Worm (Caenorhabditis elegans) whole organism, L1 larva: ENCODE measurements around the gene sre-15.

Experiments used
- C16A3.4 ChIP-seq: fragments of 150-350 bp; optimal IDR thresholded peaks from 2 replicates; lab custom pipeline; 2014; ENCODE audit warnings: missing biosample characterization, missing genetic modification characterization
- C34B4.2 ChIP-seq: sonication (generic microtip); optimal IDR thresholded peaks from 2 replicates; lab custom pipeline; 2017; ENCODE audit warnings: mild to moderate bottlenecking, missing genetic modification characterization, missing compliant biosample characterization
- aha-1 ChIP-seq: fragments of 150-350 bp; optimal IDR thresholded peaks from 2 replicates; lab custom pipeline; 2014; ENCODE audit warnings: missing biosample characterization, missing genetic modification characterization
- alr-1 ChIP-seq: fragments of 200-800 bp; sonication (Bioruptor generic); optimal IDR thresholded peaks from 2 replicates; lab custom pipeline; 2018; ENCODE audit warnings: borderline replicate concordance, mild to moderate bottlenecking, missing genetic modification characterization, missing compliant biosample characterization
- aly-2 ChIP-seq: fragments of 150-350 bp; optimal IDR thresholded peaks from 2 replicates; lab custom pipeline; 2014; ENCODE audit warnings: missing biosample characterization, missing genetic modification characterization
- ama-1 ChIP-seq: fragments of 150-350 bp; optimal IDR thresholded peaks from 2 replicates; lab custom pipeline; 2014
- blmp-1 ChIP-seq: fragments of 150-350 bp; optimal IDR thresholded peaks from 2 replicates; lab custom pipeline; 2014; ENCODE audit warnings: missing biosample characterization, missing genetic modification characterization
- ceh-90 ChIP-seq: sonication (generic microtip); optimal IDR thresholded peaks from 2 replicates; lab custom pipeline; 2016; ENCODE audit warnings: missing genetic modification characterization, missing compliant biosample characterization
- ces-1 ChIP-seq: fragments of 150-350 bp; optimal IDR thresholded peaks from 2 replicates; lab custom pipeline; 2014; ENCODE audit warnings: missing biosample characterization, missing genetic modification reagents, missing genetic modification characterization
- dpl-1 ChIP-seq, 3 experiments: fragments of 150-350 bp in 2 of 3; sonication (generic microtip) in 1 of 3; optimal IDR thresholded peaks; 2 replicates each; lab custom pipeline; 2014 to 2017; ENCODE audit warnings: missing biosample characterization in 3 of 3, missing genetic modification characterization in 3 of 3, missing genetic modification reagents in 3 of 3
- efl-1 ChIP-seq, 4 experiments: fragments of 150-350 bp; optimal IDR thresholded peaks in 3 of 4; peaks in 1 of 4; 1 replicate in 1 of 4; 2 replicates in 3 of 4; lab custom pipeline; 2014; ENCODE audit warnings: missing biosample characterization in 2 of 4, missing genetic modification characterization in 2 of 4, missing genetic modification reagents in 2 of 4
- egl-13 ChIP-seq: sonication (generic microtip); optimal IDR thresholded peaks from 2 replicates; lab custom pipeline; 2016; ENCODE audit warnings: missing genotype, missing genetic modification reagents, missing genetic modification characterization, missing compliant biosample characterization
- elt-2 ChIP-seq: sonication (generic microtip); optimal IDR thresholded peaks from 2 replicates; lab custom pipeline; 2016; ENCODE audit warnings: missing genetic modification characterization, mild to moderate bottlenecking, inconsistent platforms, missing compliant biosample characterization, missing genetic modification reagents
- ets-5 ChIP-seq: fragments of 200-800 bp; sonication (Bioruptor generic); IDR thresholded peaks from 2 replicates; pipeline ENCODE4 v1.3.6; 2022; ENCODE audit warnings: missing genetic modification characterization, missing compliant biosample characterization
- fkh-4 ChIP-seq: sonication (generic microtip); optimal IDR thresholded peaks from 2 replicates; lab custom pipeline; 2016; ENCODE audit warnings: missing compliant biosample characterization, missing genetic modification characterization, borderline replicate concordance
- fos-1 ChIP-seq: fragments of 150-350 bp; optimal IDR thresholded peaks from 2 replicates; lab custom pipeline; 2014; ENCODE audit warnings: missing biosample characterization, missing genetic modification characterization
- hlh-4 ChIP-seq: sonication (generic microtip); optimal IDR thresholded peaks from 2 replicates; lab custom pipeline; 2016; ENCODE audit warnings: mild to moderate bottlenecking, missing genetic modification characterization, missing compliant biosample characterization
- lin-14 ChIP-seq: fragments of 200-800 bp; sonication (Bioruptor generic); optimal IDR thresholded peaks from 2 replicates; lab custom pipeline; 2018; ENCODE audit warnings: mild to moderate bottlenecking, missing genetic modification characterization, moderate library complexity, missing compliant biosample characterization
- lin-39 ChIP-seq: fragments of 150-350 bp; optimal IDR thresholded peaks from 2 replicates; lab custom pipeline; 2014; ENCODE audit warnings: missing biosample characterization, missing genetic modification reagents, missing genetic modification characterization
- lir-3 ChIP-seq: sonication (generic microtip); optimal IDR thresholded peaks from 2 replicates; lab custom pipeline; 2016; ENCODE audit warnings: mild to moderate bottlenecking, missing genetic modification characterization, moderate library complexity, missing compliant biosample characterization; ENCODE audit not compliant: poor library complexity
- lsy-2 ChIP-seq, 2 experiments: fragments of 150-350 bp; optimal IDR thresholded peaks; 2 replicates each; lab custom pipeline; 2014; ENCODE audit warnings: missing biosample characterization in 2 of 2, missing genetic modification characterization in 2 of 2
- mef-2 ChIP-seq: fragments of 150-350 bp; optimal IDR thresholded peaks from 2 replicates; lab custom pipeline; 2014; ENCODE audit warnings: missing biosample characterization, missing genetic modification characterization
- mep-1 ChIP-seq: fragments of 150-350 bp; optimal IDR thresholded peaks from 2 replicates; lab custom pipeline; 2014; ENCODE audit warnings: missing biosample characterization, missing genetic modification characterization
- nhr-11 ChIP-seq: fragments of 150-350 bp; optimal IDR thresholded peaks from 2 replicates; lab custom pipeline; 2014; ENCODE audit warnings: missing biosample characterization, missing genetic modification characterization
- nhr-12 ChIP-seq: sonication (generic microtip); optimal IDR thresholded peaks from 2 replicates; lab custom pipeline; 2017; ENCODE audit warnings: missing biosample characterization, missing genetic modification characterization
- nhr-20 ChIP-seq: sonication (generic microtip); optimal IDR thresholded peaks from 2 replicates; lab custom pipeline; 2016; ENCODE audit warnings: mild to moderate bottlenecking, missing genetic modification characterization, missing compliant biosample characterization
- nhr-47 ChIP-seq: sonication (generic microtip); optimal IDR thresholded peaks from 2 replicates; lab custom pipeline; 2016; ENCODE audit warnings: mild to moderate bottlenecking, missing genetic modification characterization, moderate library complexity, missing compliant biosample characterization
- nhr-76 ChIP-seq: sonication (generic microtip); optimal IDR thresholded peaks from 2 replicates; lab custom pipeline; 2017; ENCODE audit warnings: missing biosample characterization, missing genetic modification characterization
- nhr-77 ChIP-seq: fragments of 150-350 bp; optimal IDR thresholded peaks from 2 replicates; lab custom pipeline; 2014; ENCODE audit warnings: missing biosample characterization, missing genetic modification characterization
- nhr-85 ChIP-seq: sonication (generic microtip); peaks from one replicate; lab custom pipeline; 2016; ENCODE audit warnings: missing genetic modification characterization, inconsistent platforms, missing compliant biosample characterization
- nhr-90 ChIP-seq: sonication (generic microtip); optimal IDR thresholded peaks from 2 replicates; lab custom pipeline; 2016; ENCODE audit warnings: mild to moderate bottlenecking, missing genetic modification characterization, missing compliant biosample characterization; ENCODE audit not compliant: poor library complexity
- pax-3 ChIP-seq: fragments of 200-800 bp; sonication (Bioruptor generic); optimal IDR thresholded peaks from 2 replicates; lab custom pipeline; 2018; ENCODE audit warnings: mild to moderate bottlenecking, missing genetic modification characterization, moderate library complexity, missing compliant biosample characterization
- rnt-1 ChIP-seq: sonication (generic microtip); optimal IDR thresholded peaks from 2 replicates; lab custom pipeline; 2016; ENCODE audit warnings: mild to moderate bottlenecking, missing genetic modification characterization, moderate library complexity, missing compliant biosample characterization
- skn-1 ChIP-seq: fragments of 150-350 bp; optimal IDR thresholded peaks from 2 replicates; lab custom pipeline; 2014; ENCODE audit warnings: missing biosample characterization, missing genetic modification characterization
- snpc-4 ChIP-seq: fragments of 150-350 bp; optimal IDR thresholded peaks from 2 replicates; lab custom pipeline; 2014; ENCODE audit warnings: missing biosample characterization, missing genetic modification characterization
- snu-23 ChIP-seq: sonication (generic microtip); optimal IDR thresholded peaks from 2 replicates; lab custom pipeline; 2016; ENCODE audit warnings: missing genetic modification characterization, missing compliant biosample characterization
- tbx-2 ChIP-seq: sonication (generic microtip); optimal IDR thresholded peaks from 2 replicates; lab custom pipeline; 2016; ENCODE audit warnings: missing genetic modification characterization, missing compliant biosample characterization
- tlp-1 ChIP-seq: fragments of 150-350 bp; optimal IDR thresholded peaks from 2 replicates; lab custom pipeline; 2014; ENCODE audit warnings: missing biosample characterization, missing genetic modification characterization
- unc-86 ChIP-seq: sonication (generic microtip); optimal IDR thresholded peaks from 2 replicates; lab custom pipeline; 2016; ENCODE audit warnings: missing genetic modification characterization, missing compliant biosample characterization
- vab-15 ChIP-seq: sonication (generic microtip); optimal IDR thresholded peaks from 2 replicates; lab custom pipeline; 2017; ENCODE audit warnings: missing genotype, mild to moderate bottlenecking, missing genetic modification characterization, missing compliant biosample characterization
- zag-1 ChIP-seq: fragments of 150-350 bp; optimal IDR thresholded peaks from 2 replicates; lab custom pipeline; 2014; ENCODE audit warnings: missing biosample characterization, missing genetic modification characterization
- ztf-4 ChIP-seq: fragments of 150-350 bp; optimal IDR thresholded peaks from 2 replicates; lab custom pipeline; 2014; ENCODE audit warnings: missing biosample characterization, missing genetic modification characterization

sre-15 gene

ce11 chrIV:12278507-12278906 lies 33.9 kb upstream of the sre-15 start, which contains the start of the genes tag-335 and vkmt-1 (continued):
- TF ChIP-seq nhr-90 (tag; lab: Kevin White, UChicago) (no peak), rnt-1 (tag; lab: Kevin White, UChicago) (peak; percentile 70), efl-1 (optimal IDR thresholded peaks at IDR 0.05; lab: Kevin White, UChicago) (peak; percentile 11 to 25), efl-1 (GFP tag; optimal IDR thresholded peaks at IDR 0.05 in 1 of 2; lab: Kevin White, UChicago) (peak; percentile 11 to 17), tbx-2 (tag; lab: Kevin White, UChicago) (peak; percentile 16), ets-5 (no peak), ceh-90 (tag; lab: Kevin White, UChicago) (peak; percentile 52), blmp-1 (peak; percentile 19), aha-1 (no peak), mef-2 (tag; lab: Kevin White, UChicago) (no peak)

DNA sequence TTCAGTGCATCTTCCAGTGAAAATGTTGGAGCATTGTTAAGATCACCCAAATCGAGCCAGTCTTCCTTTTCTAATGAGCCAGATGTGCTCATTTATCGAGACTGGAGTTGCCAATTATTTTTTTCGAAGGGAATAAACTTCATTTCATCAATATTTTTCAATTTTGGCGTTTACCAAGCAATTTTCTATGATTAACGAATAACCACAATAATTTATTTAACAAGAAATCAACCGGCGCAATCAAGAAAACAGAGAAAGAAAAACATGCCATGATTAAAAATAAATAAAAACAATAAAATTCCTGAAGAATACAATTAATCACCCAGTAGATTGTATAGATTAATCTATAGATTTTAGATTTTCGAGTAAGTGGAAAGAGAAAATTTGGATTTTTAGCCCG lies 31.3 kb upstream of the sre-15 start, which contains the start of gene vps-8:
vps-8 (minus strand) TSS at position 101 of the 400 bp plus-strand sequence.
- TF ChIP-seq nhr-11 (tag; lab: Kevin White, UChicago) (no peak), nhr-20 (tag; lab: Kevin White, UChicago) (no peak), nhr-12 (no peak), pax-3 (tag; lab: Kevin White, UChicago) (no peak), nhr-77 (tag; lab: Kevin White, UChicago) (no peak), nhr-76 (tag; lab: Kevin White, UChicago) (no peak), ama-1 (lab: Kevin White, UChicago) (no peak), snu-23 (GFP tag; lab: Kevin White, UChicago) (no peak), ceh-90 (tag; lab: Kevin White, UChicago) (no peak)

ce11 chrIV:12274365-12274764 lies 29.8 kb upstream of the sre-15 start:
- no peak for TF ChIP-seq fkh-4 (tag; lab: Kevin White, UChicago)
- no peak for TF ChIP-seq ces-1 (GFP tag; lab: Kevin White, UChicago)
- no peak for TF ChIP-seq lir-3 (tag; lab: Kevin White, UChicago)
- no peak for TF ChIP-seq snu-23 (GFP tag; lab: Kevin White, UChicago)
- no peak for TF ChIP-seq pax-3 (tag; lab: Kevin White, UChicago)
- TF ChIP-seq mep-1, result no peak
- no peak for TF ChIP-seq ztf-4 (tag; lab: Kevin White, UChicago)
- no peak for TF ChIP-seq ets-5
- no peak for TF ChIP-seq efl-1 (optimal IDR thresholded peaks at IDR 0.05; lab: Kevin White, UChicago)
- TF ChIP-seq efl-1 (GFP tag; optimal IDR thresholded peaks at IDR 0.05 in 1 of 2; lab: Kevin White, UChicago), result peak in 1 of 2 experiments; percentile 82
- TF ChIP-seq elt-2 (tag; lab: Kevin White, UChicago), result peak; percentile 98
- no peak for TF ChIP-seq C16A3.4 (tag; lab: Kevin White, UChicago)
- no peak for TF ChIP-seq zag-1 (tag; lab: Kevin White, UChicago)
- no peak for TF ChIP-seq lin-14 (GFP tag; lab: Kevin White, UChicago)

ce11 chrIV:12270392-12270791 lies 25.8 kb upstream of the sre-15 start, which contains the start of gene C42C1.3:
TSS of gene C42C1.3 (minus strand) at chrIV:12270492.
- TF ChIP-seq fos-1 (tag; lab: Kevin White, UChicago), result no peak
- TF ChIP-seq lin-39 (tag; lab: Kevin White, UChicago), result no peak
- TF ChIP-seq nhr-85, result peak; percentile 42
- TF ChIP-seq tlp-1 (tag; lab: Kevin White, UChicago), result no peak

DNA sequence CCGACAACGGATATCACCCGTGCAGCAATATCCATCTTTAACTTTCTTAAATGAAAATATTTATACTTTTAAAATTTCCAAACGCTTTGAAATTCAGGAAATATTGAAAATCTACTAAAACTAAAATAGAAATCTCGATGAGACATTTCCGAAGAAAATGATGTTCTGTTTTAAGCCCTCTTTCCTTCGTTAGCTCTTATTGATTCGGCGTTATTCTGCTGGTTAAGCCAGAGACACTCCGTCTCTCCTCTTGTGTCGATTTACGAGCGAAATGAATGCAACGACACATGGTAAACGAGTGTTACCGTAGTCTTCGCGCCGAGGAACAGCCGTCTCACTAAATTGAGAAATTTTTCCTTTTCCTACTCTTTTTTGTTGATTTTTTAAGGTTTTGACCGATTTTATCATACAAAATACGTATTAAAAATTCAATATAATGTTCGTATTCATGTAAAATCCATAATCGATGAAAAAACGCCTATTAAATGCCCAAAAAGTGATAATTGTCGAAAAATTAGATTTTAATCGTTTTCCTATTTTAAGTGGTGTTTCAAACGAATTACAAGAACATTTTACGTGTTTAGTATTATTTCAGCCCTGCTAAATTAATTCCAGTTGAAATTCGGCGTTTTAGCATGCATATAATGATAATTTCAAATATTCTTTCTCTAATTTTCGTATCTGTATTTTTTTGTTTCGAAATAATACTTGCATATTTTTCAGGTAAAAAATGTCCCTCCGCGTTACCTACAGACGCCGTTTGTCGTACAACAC lies 23.9 kb upstream of the sre-15 start, which contains the start of the genes ppm-1.H and rpl-34:
ppm-1.H (minus strand) TSS at position 51 of the 774 bp plus-strand sequence.
rpl-34 (plus strand) TSS at position 724 of the 774 bp plus-strand sequence.
- TF ChIP-seq nhr-12 (no peak), zag-1 (tag; lab: Kevin White, UChicago) (no peak), dpl-1 (GFP tag; optimal IDR thresholded peaks at IDR 0.05; lab: Kevin White, UChicago) (peak; percentile 56 to 79 (median 66)), egl-13 (tag; lab: Kevin White, UChicago) (no peak), snpc-4 (no peak), C16A3.4 (tag; lab: Kevin White, UChicago) (peak; percentile 75), elt-2 (tag; lab: Kevin White, UChicago) (no peak), lsy-2 (tag; optimal IDR thresholded peaks at IDR 0.05; lab: Kevin White, UChicago) (peak; percentile 96 to 98), tlp-1 (tag; lab: Kevin White, UChicago) (no peak), alr-1 (tag; lab: Kevin White, UChicago) (no peak), lin-39 (tag; lab: Kevin White, UChicago) (no peak), hlh-4 (no peak), skn-1 (peak; percentile 47), ets-5 (no peak), C34B4.2 (no peak), aly-2 (tag; lab: Kevin White, UChicago) (no peak), vab-15 (tag; lab: Kevin White, UChicago) (no peak), unc-86 (peak; percentile 19), nhr-47 (tag; lab: Kevin White, UChicago) (peak; percentile 62), mep-1 (peak; percentile 73), snu-23 (GFP tag; lab: Kevin White, UChicago) (peak; percentile 73)
